Fruit fly (Drosophila melanogaster) whole organism, wandering third instar larva: ENCODE data around the gene CG14877.

Source experiments
- Hr78 ChIP-seq: fragments of >200 bp; optimal IDR thresholded peaks from 2 replicates; lab custom pipeline; 2017; ENCODE audit warnings: missing biosample characterization, missing genetic modification characterization
- dmrt93B ChIP-seq: fragments of 200-800 bp; sonication (Bioruptor generic); optimal IDR thresholded peaks from 2 replicates; lab custom pipeline; 2018; ENCODE audit warnings: missing biosample characterization, mild to moderate bottlenecking, missing genetic modification characterization
- pan ChIP-seq: fragments of >200 bp; optimal IDR thresholded peaks from 2 replicates; lab custom pipeline; 2017

dm6 chr3R:15913231-15913630, 17.4 kb upstream of the CG14877 start:
- TF ChIP-seq dmrt93B (GFP tag; lab: Kevin White, UChicago) (no peak), Hr78 (no peak), pan (lab: Kevin White, UChicago) (no peak)
